Worm (Caenorhabditis elegans) whole organism, early embryonic: ENCODE results near the gene cyp-14A1.

Source experiments
- B0310.2 ChIP-seq: sonication (generic microtip); optimal IDR thresholded peaks from 2 replicates; lab custom pipeline; 2016; ENCODE audit warnings: mild to moderate bottlenecking, missing genetic modification characterization, missing compliant biosample characterization
- F13C5.2 ChIP-seq: sonication (generic microtip); optimal IDR thresholded peaks from 2 replicates; lab custom pipeline; 2017; ENCODE audit warnings: mild to moderate bottlenecking, missing genetic modification characterization, inconsistent platforms, missing compliant biosample characterization
- aly-1 ChIP-seq: sonication (generic microtip); optimal IDR thresholded peaks from 2 replicates; lab custom pipeline; 2016; ENCODE audit warnings: missing genetic modification characterization, missing compliant biosample characterization
- ama-1 ChIP-seq: fragments of 150-350 bp; optimal IDR thresholded peaks from 2 replicates; lab custom pipeline; 2014
- ceh-13 ChIP-seq: fragments of 200-800 bp; sonication (Bioruptor generic); optimal IDR thresholded peaks from 2 replicates; lab custom pipeline; 2018; ENCODE audit warnings: mild to moderate bottlenecking, missing genetic modification characterization, missing compliant biosample characterization
- ceh-36 ChIP-seq: sonication (generic microtip); optimal IDR thresholded peaks from 2 replicates; lab custom pipeline; 2016; ENCODE audit warnings: missing genetic modification characterization, inconsistent platforms, missing compliant biosample characterization
- ets-7 ChIP-seq: sonication (generic microtip); optimal IDR thresholded peaks from 2 replicates; lab custom pipeline; 2016; ENCODE audit warnings: missing genotype, missing genetic modification characterization, missing compliant biosample characterization
- flt-1 ChIP-seq: fragments of 200-800 bp; sonication (Bioruptor generic); IDR thresholded peaks from 2 replicates; pipeline ENCODE4 v1.3.6; 2022; ENCODE audit warnings: missing genetic modification characterization, missing compliant biosample characterization
- hmbx-1 ChIP-seq: sonication (generic microtip); optimal IDR thresholded peaks from 2 replicates; lab custom pipeline; 2016; ENCODE audit warnings: mild to moderate bottlenecking, missing genetic modification characterization, missing compliant biosample characterization
- hmg-4 ChIP-seq: fragments of 200-800 bp; sonication (Bioruptor generic); optimal IDR thresholded peaks from 2 replicates; lab custom pipeline; 2018; ENCODE audit warnings: mild to moderate bottlenecking, missing genetic modification characterization, missing compliant biosample characterization
- hnd-1 ChIP-seq: sonication (generic microtip); optimal IDR thresholded peaks from 2 replicates; lab custom pipeline; 2016; ENCODE audit warnings: missing genetic modification characterization, missing compliant biosample characterization
- pes-1 ChIP-seq: fragments of 200-800 bp; sonication (Bioruptor generic); IDR thresholded peaks from 2 replicates; pipeline ENCODE4 v1.3.6; 2022; ENCODE audit warnings: missing genetic modification reagents, missing genetic modification characterization, missing compliant biosample characterization
- scrt-1 ChIP-seq: fragments of 200-800 bp; sonication (Bioruptor generic); IDR thresholded peaks from 2 replicates; pipeline ENCODE4 v1.3.6; 2022; ENCODE audit warnings: missing genetic modification characterization, missing compliant biosample characterization
- sea-1 ChIP-seq: fragments of 200-800 bp; sonication (Bioruptor generic); conservative IDR thresholded peaks from 2 replicates; pipeline ENCODE4 v1.3.6; 2022; ENCODE audit warnings: missing genetic modification characterization, missing compliant biosample characterization
- tbx-11 ChIP-seq: fragments of 200-800 bp; sonication (Bioruptor generic); IDR thresholded peaks from 2 replicates; pipeline ENCODE4 v1.3.6; 2022; ENCODE audit warnings: missing genetic modification characterization, missing compliant biosample characterization
- tbx-37 ChIP-seq: fragments of 200-800 bp; sonication (Bioruptor generic); conservative IDR thresholded peaks from 2 replicates; pipeline ENCODE4 v1.3.6; 2022; ENCODE audit warnings: missing genetic modification reagents, missing genetic modification characterization, missing compliant biosample characterization
- tra-4 ChIP-seq: sonication (generic microtip); optimal IDR thresholded peaks from 2 replicates; lab custom pipeline; 2017; ENCODE audit warnings: missing genetic modification characterization, missing compliant biosample characterization

Gene cyp-14A1

ce11 chrX:13267230-13267629, at the start of gene cyp-14A1:
TSS of gene cyp-14A1 (minus strand) at chrX:13267355.
- TF ChIP-seq scrt-1 (GFP tag; lab: Robert Waterston, UW), result no peak
- TF ChIP-seq hnd-1, result no peak
- TF ChIP-seq ama-1 (lab: Kevin White, UChicago), result no peak
- no peak for TF ChIP-seq B0310.2
- no peak for TF ChIP-seq pes-1 (GFP tag; lab: Robert Waterston, UW)
- TF ChIP-seq ceh-36, result no peak

DNA sequence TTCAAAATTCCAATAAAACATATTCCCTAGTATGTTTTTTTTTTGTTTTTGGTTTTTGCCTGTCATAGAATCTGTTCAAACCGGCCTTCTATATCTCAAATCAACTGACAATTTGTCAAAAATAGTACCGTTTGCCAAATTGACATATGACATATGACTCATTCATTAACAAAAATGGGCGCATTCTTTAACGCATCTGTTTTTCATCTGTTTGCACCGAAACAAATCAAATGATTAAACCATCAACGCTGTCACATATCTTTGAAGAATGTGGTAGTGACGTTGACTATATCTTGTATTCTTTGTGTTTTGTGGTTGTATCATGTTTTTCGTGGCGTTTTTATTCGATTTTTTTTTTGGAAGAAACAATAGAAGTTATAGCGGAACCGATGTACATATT, 47.9 kb upstream of the cyp-14A1 start:
- TF ChIP-seq flt-1 (GFP tag; lab: Robert Waterston, UW) (no peak), F13C5.2 (tag; lab: Kevin White, UChicago) (no peak), pes-1 (GFP tag; lab: Robert Waterston, UW) (no peak)

ce11 chrX:13311641-13312423, 44.7 kb upstream of the cyp-14A1 start, which contains the start of gene F46G10.1:
TSS of gene F46G10.1 (minus strand) at chrX:13311755.
- no peak for TF ChIP-seq B0310.2
- TF ChIP-seq ama-1 (lab: Kevin White, UChicago), result no peak
- TF ChIP-seq tra-4 (tag; lab: Kevin White, UChicago), result no peak
- TF ChIP-seq scrt-1 (GFP tag; lab: Robert Waterston, UW), result no peak
- TF ChIP-seq F13C5.2 (tag; lab: Kevin White, UChicago), result no peak
- no peak for TF ChIP-seq ceh-13 (GFP tag; lab: Kevin White, UChicago)
- TF ChIP-seq hnd-1, result no peak
- TF ChIP-seq tbx-37, result no peak
- TF ChIP-seq aly-1 (tag; lab: Kevin White, UChicago), result no peak
- TF ChIP-seq hmg-4, result no peak
- no peak for TF ChIP-seq ets-7 (tag; lab: Kevin White, UChicago)
- no peak for TF ChIP-seq sea-1 (GFP tag; lab: Robert Waterston, UW)

DNA sequence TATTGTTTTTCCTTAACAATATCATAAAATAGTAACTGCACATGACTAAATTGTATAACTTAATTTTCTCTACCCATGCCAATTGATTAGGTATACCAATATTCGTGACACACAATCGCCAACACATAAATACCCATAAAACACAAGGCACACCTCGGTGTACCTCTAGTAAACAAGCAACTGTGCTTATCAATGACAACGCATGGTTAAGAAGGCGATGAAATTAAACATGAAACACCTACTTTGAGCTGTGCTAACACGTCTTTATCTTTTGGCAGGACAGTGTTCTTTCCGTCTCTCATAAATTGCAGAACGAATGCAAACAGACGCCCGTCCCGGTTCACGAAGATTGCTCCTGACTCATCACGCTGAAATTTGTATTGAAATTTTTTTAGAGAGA, 43.6 kb upstream of the cyp-14A1 start:
- TF ChIP-seq tbx-37, result no peak
- no peak for TF ChIP-seq tra-4 (tag; lab: Kevin White, UChicago)
- TF ChIP-seq ceh-13 (GFP tag; lab: Kevin White, UChicago), result no peak
- TF ChIP-seq scrt-1 (GFP tag; lab: Robert Waterston, UW), result no peak

DNA sequence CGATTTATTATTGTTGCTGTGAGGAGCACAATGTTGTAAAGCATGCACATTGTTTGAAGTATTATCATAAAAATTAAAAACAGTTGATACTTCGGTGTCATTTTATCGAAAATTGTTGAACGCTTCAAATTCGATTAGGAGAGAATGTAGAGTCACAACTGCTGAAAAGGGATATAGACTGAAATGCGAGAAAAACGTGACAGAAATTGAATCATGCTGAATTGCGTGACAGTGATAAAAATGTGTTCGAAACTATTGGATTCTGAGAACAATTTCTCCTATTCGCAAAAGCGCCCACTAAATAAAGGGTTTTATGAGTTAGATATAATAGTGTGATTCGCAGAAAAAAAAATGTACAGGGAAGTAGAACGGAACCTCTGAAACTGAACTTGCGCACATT, 41.6 kb upstream of the cyp-14A1 start, which contains the start of gene srxa-8:
Gene srxa-8, minus strand, starts transcription at position 101 of the 400 bp plus-strand sequence.
- TF ChIP-seq flt-1 (GFP tag; lab: Robert Waterston, UW) (no peak), B0310.2 (no peak), hmbx-1 (no peak)

DNA sequence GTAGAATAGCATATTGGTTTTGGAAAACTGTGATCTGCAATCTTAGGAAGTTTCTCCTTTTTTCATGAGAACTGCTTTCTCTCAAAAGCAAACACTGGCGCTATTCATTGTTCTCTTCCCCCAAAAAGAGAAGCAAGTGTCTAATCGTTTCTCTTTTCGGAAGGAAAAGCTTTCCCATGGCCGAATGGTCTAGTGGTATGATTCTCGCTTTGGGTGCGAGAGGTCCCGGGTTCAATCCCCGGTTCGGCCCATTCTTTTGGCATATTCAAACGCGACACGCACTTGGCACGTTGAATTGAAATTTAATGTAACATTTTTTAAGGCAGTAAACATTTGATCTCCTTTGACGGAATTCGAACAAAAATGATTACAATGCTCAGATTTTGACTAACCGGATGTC, 40.7 kb upstream of the cyp-14A1 start:
- TF ChIP-seq sea-1 (GFP tag; lab: Robert Waterston, UW), result no peak
- TF ChIP-seq pes-1 (GFP tag; lab: Robert Waterston, UW), result 0 out of 2 replicates have a peak, but pooled peaks have one; percentile 21

ce11 chrX:13306869-13307446, 39.8 kb upstream of the cyp-14A1 start:
- TF ChIP-seq ets-7 (tag; lab: Kevin White, UChicago), result peak; percentile 73
- TF ChIP-seq hmbx-1, result peak; percentile 86
- peak; percentile 90 for TF ChIP-seq tra-4 (tag; lab: Kevin White, UChicago)
- peak; percentile 95 for TF ChIP-seq scrt-1 (GFP tag; lab: Robert Waterston, UW)
- peak; percentile 94 for TF ChIP-seq F13C5.2 (tag; lab: Kevin White, UChicago)
- peak; percentile 95 for TF ChIP-seq tbx-37
- TF ChIP-seq flt-1 (GFP tag; lab: Robert Waterston, UW), result peak; percentile 95
- peak; percentile 94 for TF ChIP-seq ceh-36
- peak; percentile 85 for TF ChIP-seq aly-1 (tag; lab: Kevin White, UChicago)
- TF ChIP-seq hmg-4, result no peak
- TF ChIP-seq ama-1 (lab: Kevin White, UChicago), result no peak
- peak; percentile 95 for TF ChIP-seq pes-1 (GFP tag; lab: Robert Waterston, UW)
- TF ChIP-seq B0310.2, result peak; percentile 80
- peak; percentile 89 for TF ChIP-seq hnd-1
- peak; percentile 92 for TF ChIP-seq ceh-13 (GFP tag; lab: Kevin White, UChicago)
- TF ChIP-seq tbx-11 (GFP tag; lab: Robert Waterston, UW), result peak; percentile 97
- peak; percentile 93 for TF ChIP-seq sea-1 (GFP tag; lab: Robert Waterston, UW)

DNA sequence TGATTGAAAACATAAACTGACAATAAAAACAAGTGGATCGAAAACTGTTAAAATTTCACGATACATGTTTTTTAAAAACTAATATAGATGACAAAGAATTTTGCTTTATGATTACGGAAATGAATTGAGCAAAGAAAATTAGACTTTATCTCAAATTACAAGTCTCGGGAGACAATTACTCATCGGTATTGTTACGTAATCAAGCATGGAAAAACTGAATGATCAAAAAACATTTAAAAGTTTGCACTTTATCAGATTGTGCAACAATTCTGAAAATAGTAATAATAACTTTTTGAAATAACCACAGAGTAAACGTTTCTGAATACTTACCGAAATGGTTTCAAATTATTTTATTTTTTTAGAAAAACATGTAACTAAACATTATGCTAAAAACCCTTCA, 38.6 kb upstream of the cyp-14A1 start, which contains the start of gene srd-43:
Gene srd-43, minus strand, starts transcription at position 66 of the 400 bp plus-strand sequence.
- TF ChIP-seq sea-1 (GFP tag; lab: Robert Waterston, UW), result no peak
- no peak for TF ChIP-seq hnd-1
- no peak for TF ChIP-seq B0310.2
- TF ChIP-seq ets-7 (tag; lab: Kevin White, UChicago), result no peak
- TF ChIP-seq hmbx-1, result no peak
- TF ChIP-seq hmg-4, result no peak
- TF ChIP-seq ceh-36, result no peak
- no peak for TF ChIP-seq ama-1 (lab: Kevin White, UChicago)
- no peak for TF ChIP-seq flt-1 (GFP tag; lab: Robert Waterston, UW)
- TF ChIP-seq scrt-1 (GFP tag; lab: Robert Waterston, UW), result no peak
- TF ChIP-seq tbx-11 (GFP tag; lab: Robert Waterston, UW), result no peak
- no peak for TF ChIP-seq tra-4 (tag; lab: Kevin White, UChicago)
- TF ChIP-seq aly-1 (tag; lab: Kevin White, UChicago), result no peak
- no peak for TF ChIP-seq F13C5.2 (tag; lab: Kevin White, UChicago)
- no peak for TF ChIP-seq pes-1 (GFP tag; lab: Robert Waterston, UW)
